Fruit fly (Drosophila melanogaster): Measurements from ENCODE around the gene Yp2.

Gene Yp2

dm6 chrX:10043873-10044272 is 8.6 kb downstream of the Yp2 start (continued):
- TF ChIP-seq CG9437 (GFP tag; optimal IDR thresholded peaks at IDR 0.05) = no peak
- no peak for TF ChIP-seq Nf-YB (GFP tag; optimal IDR thresholded peaks at IDR 0.05)
- no peak for TF ChIP-seq Poxn (GFP tag; IDR thresholded peaks at IDR 0.05)
- TF ChIP-seq ase (GFP tag; IDR thresholded peaks at IDR 0.05) = peak; percentile 43; the same call in 1 of the 3 replicates
- TF ChIP-seq dati (GFP tag; IDR thresholded peaks at IDR 0.05) = no peak
- no peak for TF ChIP-seq wdn (GFP tag; IDR thresholded peaks at IDR 0.05)
- no peak for TF ChIP-seq phol (tag; optimal IDR thresholded peaks at IDR 0.05)
- no peak for TF ChIP-seq kah (GFP tag; optimal IDR thresholded peaks at IDR 0.05)
- TF ChIP-seq CG34422 (GFP tag; IDR thresholded peaks at IDR 0.05) = no peak
- TF ChIP-seq Hr39 (optimal IDR thresholded peaks at IDR 0.05) = no peak
- peak; percentile 15 for TF ChIP-seq Hmr (GFP tag; optimal IDR thresholded peaks at IDR 0.05)
- TF ChIP-seq Asciz (GFP tag; optimal IDR thresholded peaks at IDR 0.05) = peak; percentile 28
- TF ChIP-seq CG2712 (tag; optimal IDR thresholded peaks at IDR 0.05) = no peak
- no peak for TF ChIP-seq trh (GFP tag; optimal IDR thresholded peaks at IDR 0.05)
- no peak for TF ChIP-seq fu2 (GFP tag; optimal IDR thresholded peaks at IDR 0.05)
- TF ChIP-seq CG14441 (GFP tag; IDR thresholded peaks at IDR 0.05) = 0 out of 2 replicates have a peak, but pooled peaks have one; percentile 11
- no peak for TF ChIP-seq sisA (GFP tag; IDR thresholded peaks at IDR 0.05)
- no peak for TF ChIP-seq vvl (GFP tag; IDR thresholded peaks at IDR 0.05)
- TF ChIP-seq hkb (optimal IDR thresholded peaks at IDR 0.05) = no peak
- peak; percentile 42; the same call in 1 of the 2 replicates for TF ChIP-seq hkb (GFP tag; IDR thresholded peaks at IDR 0.05)
- peak; percentile 13 for TF ChIP-seq CG7987 (GFP tag; optimal IDR thresholded peaks at IDR 0.05)
- no peak for TF ChIP-seq tx (GFP tag; optimal IDR thresholded peaks at IDR 0.05)
- peak; percentile 7 for TF ChIP-seq mirr (GFP tag; optimal IDR thresholded peaks at IDR 0.05)
- no peak for TF ChIP-seq peb (GFP tag; IDR thresholded peaks at IDR 0.05)
- TF ChIP-seq CG17612 (GFP tag; IDR thresholded peaks at IDR 0.05) = no peak
- peak; percentile 17; the same call in 1 of the 2 replicates for TF ChIP-seq HLH3B (GFP tag; IDR thresholded peaks at IDR 0.05)
- no peak for TF ChIP-seq CG4707 (GFP tag; optimal IDR thresholded peaks at IDR 0.05)
- TF ChIP-seq sr (GFP tag; IDR thresholded peaks at IDR 0.05) = peak; percentile 29; the same call in 1 of the 3 replicates
- TF ChIP-seq dmrt99B (tag; optimal IDR thresholded peaks at IDR 0.05) = peak; percentile 21
- TF ChIP-seq zfh1 (GFP tag; IDR thresholded peaks at IDR 0.05) = no peak
- TF ChIP-seq CG14050 (GFP tag; IDR thresholded peaks at IDR 0.05) = no peak
- TF ChIP-seq Dfd (GFP tag; optimal IDR thresholded peaks at IDR 0.05) = no peak
- no peak for TF ChIP-seq dm (GFP tag; optimal IDR thresholded peaks at IDR 0.05)
- no peak for TF ChIP-seq D19B (GFP tag; optimal IDR thresholded peaks at IDR 0.05)
- TF ChIP-seq CG15269 (tag; optimal IDR thresholded peaks at IDR 0.05) = peak; percentile 37
- TF ChIP-seq fd96Cb (tag; optimal IDR thresholded peaks at IDR 0.05) = no peak
- no peak for TF ChIP-seq da (GFP tag; optimal IDR thresholded peaks at IDR 0.05)
- no peak for TF ChIP-seq Elba2 (GFP tag; optimal IDR thresholded peaks at IDR 0.05)
- no peak for TF ChIP-seq CG11456 (GFP tag; IDR thresholded peaks at IDR 0.05)
- TF ChIP-seq CG10209 (GFP tag; optimal IDR thresholded peaks at IDR 0.05) = peak; percentile 23
- TF ChIP-seq zf30C (GFP tag; optimal IDR thresholded peaks at IDR 0.05) = no peak
- TF ChIP-seq Stat92E (GFP tag; optimal IDR thresholded peaks at IDR 0.05) = no peak
- no peak for TF ChIP-seq CG11560 (tag; IDR thresholded peaks at IDR 0.05)
- 0 out of 3 replicates have a peak, but pooled peaks have one; percentile 27 for TF ChIP-seq CG11695 (GFP tag; IDR thresholded peaks at IDR 0.05)
- no peak for TF ChIP-seq Bteb2 (GFP tag; optimal IDR thresholded peaks at IDR 0.05)
- no peak for TF ChIP-seq lmd (GFP tag; IDR thresholded peaks at IDR 0.05)
- TF ChIP-seq CG32767 (GFP tag; IDR thresholded peaks at IDR 0.05) = no peak
- no peak for TF ChIP-seq Doc3 (GFP tag; IDR thresholded peaks at IDR 0.05; ENCODE audit: partially characterized antibody)
- TF ChIP-seq Sox100B (GFP tag; optimal IDR thresholded peaks at IDR 0.05) = no peak
- TF ChIP-seq Ets65A (GFP tag) = no peak
- no peak for TF ChIP-seq CG10321 (GFP tag; IDR thresholded peaks at IDR 0.05)
- no peak for TF ChIP-seq fd3F (GFP tag; optimal IDR thresholded peaks at IDR 0.05)
